Fruit fly (Drosophila melanogaster) whole organism, pupa: ENCODE measurements around the gene CG9515.

Source experiments
- CG12605 ChIP-seq: fragments of 200-800 bp; sonication (Bioruptor generic); IDR thresholded peaks from 2 replicates; pipeline ENCODE4 v1.3.6; 2022; ENCODE audit warnings: missing biosample characterization, missing genetic modification characterization
- CG14655 ChIP-seq: fragments of 200-800 bp; sonication (Bioruptor generic); optimal IDR thresholded peaks from 3 replicates; lab custom pipeline; 2017; ENCODE audit warnings: mild to moderate bottlenecking, missing biosample characterization, missing genetic modification reagents, missing genetic modification characterization
- CG15710 ChIP-seq: fragments of 200-800 bp; sonication (Bioruptor generic); optimal IDR thresholded peaks from 2 replicates; lab custom pipeline; 2018; ENCODE audit warnings: missing biosample characterization, mild to moderate bottlenecking, missing genetic modification characterization, moderate library complexity
- CG9948 ChIP-seq: fragments of 200-800 bp; sonication (Bioruptor generic); optimal IDR thresholded peaks from 2 replicates; lab custom pipeline; 2018; ENCODE audit warnings: missing biosample characterization, mild to moderate bottlenecking, missing genetic modification characterization, moderate library complexity
- D1 ChIP-seq: fragments of 200-800 bp; sonication (Bioruptor generic); optimal IDR thresholded peaks from 2 replicates; lab custom pipeline; 2018; ENCODE audit warnings: missing biosample characterization, mild to moderate bottlenecking, missing genetic modification characterization, moderate library complexity
- Pif1B ChIP-seq: fragments of 200-800 bp; sonication (Bioruptor generic); optimal IDR thresholded peaks from 3 replicates; lab custom pipeline; 2016; ENCODE audit warnings: missing biosample characterization, missing genetic modification characterization
- fd96Ca ChIP-seq: fragments of 200-800 bp; sonication (Bioruptor generic); IDR thresholded peaks from 3 replicates; pipeline ENCODE4 v1.3.6; 2022; ENCODE audit warnings: missing biosample characterization, missing genetic modification characterization
- gl ChIP-seq: fragments of 200-800 bp; sonication (Bioruptor generic); optimal IDR thresholded peaks from 2 replicates; lab custom pipeline; 2018; ENCODE audit warnings: missing biosample characterization, mild to moderate bottlenecking, missing genetic modification characterization
- rn ChIP-seq: fragments of 200-800 bp; sonication (Bioruptor generic); IDR thresholded peaks from 2 replicates; pipeline ENCODE4 v1.3.6; 2022; ENCODE audit warnings: missing biosample characterization, missing genetic modification characterization

dm6 chr2L:8919638-8920037 lies 23.4 kb downstream of the CG9515 start:
- peak; percentile 61 for TF ChIP-seq Pif1B (GFP tag; lab: Kevin White, UChicago)
- no peak for TF ChIP-seq fd96Ca
- peak; percentile 69 for TF ChIP-seq CG15710
- peak; percentile 71 for TF ChIP-seq CG9948
- peak; percentile 81 for TF ChIP-seq CG14655
- TF ChIP-seq rn (GFP tag; lab: Robert Waterston, UW), result no peak
- TF ChIP-seq gl, result peak; percentile 24
- TF ChIP-seq CG12605 (GFP tag; lab: Robert Waterston, UW), result no peak
- TF ChIP-seq D1 (tag; lab: Kevin White, UChicago), result peak; percentile 55
